Fruit fly (Drosophila melanogaster) Kc167 (cell line): Measurements from ENCODE around the gene Mocs2A.

ENCODE experiments used
- Myc ChIP-seq: fragments of >200 bp; optimal IDR thresholded peaks from 2 replicates; lab custom pipeline; 2017; ENCODE audit warnings: missing external identifiers
- h ChIP-seq: fragments of >200 bp; optimal IDR thresholded peaks from 3 replicates; lab custom pipeline; 2018; ENCODE audit warnings: missing external identifiers
- insv ChIP-seq: fragments of >200 bp; optimal IDR thresholded peaks from 3 replicates; lab custom pipeline; 2018; ENCODE audit warnings: missing external identifiers
- psq ChIP-seq: fragments of >200 bp; optimal IDR thresholded peaks from 2 replicates; lab custom pipeline; 2017; ENCODE audit warnings: missing external identifiers

DNA sequence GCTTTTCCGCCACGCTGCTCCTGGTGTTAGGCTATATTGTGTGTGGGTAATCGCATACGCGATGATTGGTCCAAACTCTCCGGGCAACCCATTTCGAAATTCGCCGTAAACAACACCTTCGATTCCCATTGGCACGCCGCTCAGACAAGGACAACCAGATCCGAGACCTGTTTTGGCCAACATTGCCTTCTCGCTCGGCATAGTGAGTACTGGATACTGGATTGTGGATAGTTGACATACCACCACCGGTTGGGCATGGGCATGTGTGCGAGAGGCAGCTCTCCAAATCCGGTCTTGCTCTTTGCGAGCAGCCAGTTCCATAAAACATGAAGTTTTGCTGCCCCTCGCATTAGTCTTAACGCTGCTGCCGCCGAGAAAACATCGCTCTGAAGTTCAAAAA lies 32.5 kb downstream of the Mocs2A start, which contains the start of gene fd96Cb:
- TF ChIP-seq h (lab: Kevin White, UChicago) (no peak), insv (lab: Kevin White, UChicago) (no peak), psq (no peak), Myc (lab: Kevin White, UChicago) (no peak)
